Fruit fly (Drosophila melanogaster): ENCODE measurements around the gene CG14984.
A peak's percentile ranks its signal among the peaks of the same experiment; 100 is the strongest.

The CG14984 gene

dm6 chr3L:3978762-3979516, 26.6 kb upstream of the CG14984 start:
- TF ChIP-seq CG9948 (tag; optimal IDR thresholded peaks at IDR 0.05) (no peak), CG34367 (tag; optimal IDR thresholded peaks at IDR 0.05) (no peak), fd96Ca (GFP tag; IDR thresholded peaks at IDR 0.05) (no peak), Ets98B (GFP tag; IDR thresholded peaks at IDR 0.05) (no peak), CG14655 (GFP tag; optimal IDR thresholded peaks at IDR 0.05) (no peak), CG4496 (GFP tag; IDR thresholded peaks at IDR 0.05) (no peak), CG13204 (GFP tag; optimal IDR thresholded peaks at IDR 0.05) (no peak)

DNA sequence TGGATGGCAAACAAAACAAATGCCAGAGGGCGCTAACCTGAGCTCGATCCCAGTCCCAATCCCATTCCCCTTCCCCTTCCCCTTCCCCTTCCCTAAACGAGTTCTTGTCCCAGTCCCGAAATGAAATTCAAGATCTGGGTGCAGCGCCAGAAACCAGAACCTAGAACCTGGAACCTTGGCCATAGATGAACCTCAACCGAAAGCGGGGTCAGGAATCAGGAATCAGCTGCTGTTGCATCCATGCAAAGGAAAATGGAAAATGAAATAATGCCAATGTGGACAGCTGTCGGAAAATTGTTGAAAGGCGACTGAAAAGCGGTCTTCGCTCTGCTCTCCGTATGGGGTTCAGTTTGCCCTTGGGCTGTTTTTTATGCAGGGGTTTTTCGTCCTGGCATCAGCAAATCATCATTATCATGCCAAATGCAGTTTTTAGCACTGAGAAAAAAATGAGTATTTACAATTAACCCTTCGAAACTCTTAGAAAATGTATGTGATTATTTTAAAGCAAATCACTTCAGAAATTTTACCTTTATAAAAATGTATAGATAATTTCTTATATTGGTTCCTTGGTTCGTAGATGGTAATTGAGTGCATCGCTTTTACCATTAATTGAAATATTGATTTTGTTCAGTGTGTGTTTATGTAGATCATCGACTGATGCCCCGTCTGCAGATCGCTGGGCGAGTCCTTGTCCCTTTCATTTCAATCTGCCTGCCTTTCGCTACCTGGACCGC, 25.4 kb upstream of the CG14984 start:
- TF ChIP-seq CG8159 (tag; optimal IDR thresholded peaks at IDR 0.05) (no peak), Pif1B (GFP tag; optimal IDR thresholded peaks at IDR 0.05) (no peak), CG13204 (GFP tag; optimal IDR thresholded peaks at IDR 0.05) (no peak), CG34367 (tag; optimal IDR thresholded peaks at IDR 0.05) (no peak), D1 (tag; optimal IDR thresholded peaks at IDR 0.05) (no peak), rn (GFP tag; IDR thresholded peaks at IDR 0.05) (no peak), EcR (GFP tag; optimal IDR thresholded peaks at IDR 0.05) (no peak), fd96Ca (GFP tag; IDR thresholded peaks at IDR 0.05) (no peak), CG10348 (GFP tag; IDR thresholded peaks at IDR 0.05) (no peak), Snoo (tag; optimal IDR thresholded peaks at IDR 0.05) (no peak), CG17806 (tag; optimal IDR thresholded peaks at IDR 0.05) (no peak), CG32121 (GFP tag; IDR thresholded peaks at IDR 0.05) (no peak), Pif1A (GFP tag; optimal IDR thresholded peaks at IDR 0.05) (no peak), CG15710 (tag; optimal IDR thresholded peaks at IDR 0.05) (no peak), gl (tag; optimal IDR thresholded peaks at IDR 0.05) (no peak), CG4496 (GFP tag; IDR thresholded peaks at IDR 0.05) (no peak), Ets98B (GFP tag; IDR thresholded peaks at IDR 0.05) (no peak)

DNA sequence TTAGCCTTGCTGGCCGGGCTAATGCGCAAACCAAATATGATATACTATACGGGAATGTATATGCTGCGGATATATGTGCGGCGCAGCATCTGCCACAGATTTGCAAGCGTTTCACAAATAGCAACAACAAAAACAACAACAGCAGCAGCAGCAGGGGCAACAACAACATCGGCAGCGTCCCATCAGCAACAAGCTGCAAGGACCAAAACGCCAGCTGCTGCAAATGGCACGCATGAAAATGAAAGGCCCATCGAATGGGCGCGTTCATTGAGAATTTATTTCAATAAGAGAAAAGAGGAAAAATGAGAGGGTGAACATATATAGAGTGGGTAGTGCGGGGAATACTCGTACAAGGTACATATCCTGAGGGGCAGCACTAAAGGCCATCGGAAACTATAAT, 24.1 kb upstream of the CG14984 start:
- TF ChIP-seq Pif1A (GFP tag; optimal IDR thresholded peaks at IDR 0.05) = no peak
- no peak for TF ChIP-seq CG32121 (GFP tag; IDR thresholded peaks at IDR 0.05)
- no peak for TF ChIP-seq fd96Ca (GFP tag; IDR thresholded peaks at IDR 0.05)
- no peak for TF ChIP-seq Pif1B (GFP tag; optimal IDR thresholded peaks at IDR 0.05)
- no peak for TF ChIP-seq gl (tag; optimal IDR thresholded peaks at IDR 0.05)
- TF ChIP-seq rn (GFP tag; IDR thresholded peaks at IDR 0.05) = no peak
- no peak for TF ChIP-seq CG8159 (tag; optimal IDR thresholded peaks at IDR 0.05)
- TF ChIP-seq CG10348 (GFP tag; IDR thresholded peaks at IDR 0.05) = no peak
- TF ChIP-seq CG13204 (GFP tag; optimal IDR thresholded peaks at IDR 0.05) = no peak
- TF ChIP-seq CG34367 (tag; optimal IDR thresholded peaks at IDR 0.05) = no peak

- TF ChIP-seq rn (GFP tag; IDR thresholded peaks at IDR 0.05) (no peak), CG14655 (GFP tag; optimal IDR thresholded peaks at IDR 0.05) (no peak), CG15710 (tag; optimal IDR thresholded peaks at IDR 0.05) (no peak), CG12605 (GFP tag; IDR thresholded peaks at IDR 0.05) (no peak), CG10348 (GFP tag; IDR thresholded peaks at IDR 0.05) (no peak), Pif1B (GFP tag; optimal IDR thresholded peaks at IDR 0.05) (no peak), fd96Ca (GFP tag; IDR thresholded peaks at IDR 0.05) (no peak), CG4496 (GFP tag; IDR thresholded peaks at IDR 0.05) (no peak)
Observed at dm6 chr3L:3972599-3972998, 20.2 kb upstream of the CG14984 start, which contains the start of gene CG43915. TSS of gene CG43915 (plus strand) at chr3L:3972899.

dm6 chr3L:3970372-3971031, 18.2 kb upstream of the CG14984 start:
- TF ChIP-seq CG8301 (tag; optimal IDR thresholded peaks at IDR 0.05) = no peak
- no peak for TF ChIP-seq Pif1A (GFP tag; optimal IDR thresholded peaks at IDR 0.05)
- no peak for TF ChIP-seq rn (GFP tag; IDR thresholded peaks at IDR 0.05)
- no peak for TF ChIP-seq CG13204 (GFP tag; optimal IDR thresholded peaks at IDR 0.05)
- TF ChIP-seq gl (tag; optimal IDR thresholded peaks at IDR 0.05) = no peak
- no peak for TF ChIP-seq CG15710 (tag; optimal IDR thresholded peaks at IDR 0.05)
- TF ChIP-seq CG12605 (GFP tag; IDR thresholded peaks at IDR 0.05) = no peak
- no peak for TF ChIP-seq Ets98B (GFP tag; IDR thresholded peaks at IDR 0.05)
- TF ChIP-seq Snoo (tag; optimal IDR thresholded peaks at IDR 0.05) = no peak
- no peak for TF ChIP-seq CG8159 (tag; optimal IDR thresholded peaks at IDR 0.05)
- TF ChIP-seq CG9948 (tag; optimal IDR thresholded peaks at IDR 0.05) = no peak
- no peak for TF ChIP-seq EcR (GFP tag; optimal IDR thresholded peaks at IDR 0.05)
- TF ChIP-seq Pif1B (GFP tag; optimal IDR thresholded peaks at IDR 0.05) = no peak
- TF ChIP-seq CG34367 (tag; optimal IDR thresholded peaks at IDR 0.05) = no peak
- no peak for TF ChIP-seq fd96Ca (GFP tag; IDR thresholded peaks at IDR 0.05)
- no peak for TF ChIP-seq D1 (tag; optimal IDR thresholded peaks at IDR 0.05)
- TF ChIP-seq CG4496 (GFP tag; IDR thresholded peaks at IDR 0.05) = no peak
- TF ChIP-seq CG14655 (GFP tag; optimal IDR thresholded peaks at IDR 0.05) = no peak
- no peak for TF ChIP-seq CG32121 (GFP tag; IDR thresholded peaks at IDR 0.05)

DNA sequence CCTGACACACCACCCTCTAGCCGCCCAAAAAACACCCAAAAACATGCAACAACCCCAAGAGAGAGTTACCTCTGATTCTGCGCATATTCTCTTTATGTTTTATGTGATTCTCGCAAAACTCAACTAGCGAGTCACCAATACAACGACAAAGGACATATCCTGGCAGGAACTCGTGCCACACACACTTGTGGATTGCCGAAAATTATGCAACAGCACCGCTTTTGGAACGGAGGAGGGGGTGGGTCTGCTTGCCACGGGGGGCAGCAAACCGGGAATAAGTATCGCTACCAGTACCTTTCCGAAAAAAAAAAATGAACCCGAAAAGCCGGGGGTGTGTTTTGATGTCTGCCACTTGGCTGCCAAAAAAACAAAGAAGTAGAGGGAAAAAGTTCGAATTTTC, 12.8 kb upstream of the CG14984 start:
- TF ChIP-seq CG12605 (GFP tag; IDR thresholded peaks at IDR 0.05) (peak; percentile 92), CG32121 (GFP tag; IDR thresholded peaks at IDR 0.05) (no peak)

All from whole organism, pupa.